Fruit fly (Drosophila melanogaster): Measurements from ENCODE around the gene CG44362.

DNA sequence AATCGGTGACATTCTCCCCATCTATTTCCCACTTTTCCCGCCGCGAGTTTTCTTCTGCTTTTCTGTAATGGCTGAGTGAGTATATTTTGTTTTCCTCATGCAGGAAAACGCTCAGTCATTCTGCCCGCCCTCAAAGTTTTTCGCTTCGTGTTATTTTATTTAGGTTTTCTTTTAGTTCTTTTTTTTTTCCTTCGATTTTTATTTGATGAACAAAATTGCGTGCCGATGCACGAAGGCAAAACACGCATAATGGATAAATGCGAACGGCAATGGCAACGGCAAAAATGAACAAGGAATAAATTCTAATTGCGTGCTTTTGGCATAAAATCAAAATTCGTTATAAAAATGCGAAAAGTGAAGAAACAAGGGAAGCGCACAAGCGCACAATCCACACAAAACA lies 24.9 kb upstream of the CG44362 start:
- TF ChIP-seq Myc (optimal IDR thresholded peaks at IDR 0.05) (no peak), h (optimal IDR thresholded peaks at IDR 0.05) (no peak)

All from Kc167 (cell line).